Fruit fly (Drosophila melanogaster) whole organism, prepupa: Measurements from ENCODE around the gene Syt1.

Experiments
- CG31627 ChIP-seq: fragments of 200-800 bp; sonication (Bioruptor generic); optimal IDR thresholded peaks from 3 replicates; lab custom pipeline; 2016; ENCODE audit warnings: missing biosample characterization, missing genetic modification characterization
- CG32006 ChIP-seq: fragments of 200-800 bp; sonication (Bioruptor generic); optimal IDR thresholded peaks from 3 replicates; lab custom pipeline; 2017; ENCODE audit warnings: missing biosample characterization, mild to moderate bottlenecking, missing genetic modification characterization
- CG3919 ChIP-seq: fragments of 200-800 bp; sonication (Bioruptor generic); optimal IDR thresholded peaks from 3 replicates; lab custom pipeline; 2016; ENCODE audit warnings: missing biosample characterization, missing genetic modification characterization
- CG6792 ChIP-seq: fragments of 200-800 bp; sonication (Bioruptor generic); optimal IDR thresholded peaks from 3 replicates; lab custom pipeline; 2016; ENCODE audit warnings: missing biosample characterization, missing genetic modification characterization
- CG7368 ChIP-seq: fragments of 200-800 bp; sonication (Bioruptor generic); optimal IDR thresholded peaks from 3 replicates; lab custom pipeline; 2016; ENCODE audit warnings: missing biosample characterization, missing genetic modification characterization
- CG8119 ChIP-seq: fragments of 200-800 bp; sonication (Bioruptor generic); IDR thresholded peaks from 3 replicates; pipeline ENCODE4 v1.3.6; 2022; ENCODE audit warnings: missing biosample characterization, missing genetic modification characterization
- Gug ChIP-seq: fragments of 200-800 bp; sonication (Bioruptor generic); IDR thresholded peaks from 2 replicates; pipeline ENCODE4 v1.3.6; 2022; ENCODE audit warnings: missing biosample characterization, missing genetic modification characterization
- Hr39 ChIP-seq: fragments of 200-800 bp; sonication (Bioruptor generic); optimal IDR thresholded peaks from 2 replicates; lab custom pipeline; 2016; ENCODE audit warnings: missing biosample characterization, missing genetic modification characterization
- Sox15 ChIP-seq: fragments of 200-800 bp; sonication (Bioruptor generic); optimal IDR thresholded peaks from 3 replicates; lab custom pipeline; 2016; ENCODE audit warnings: missing biosample characterization, missing genetic modification characterization
- cyc ChIP-seq: fragments of 200-800 bp; sonication (Bioruptor generic); optimal IDR thresholded peaks from 3 replicates; lab custom pipeline; 2016; ENCODE audit warnings: missing biosample characterization, missing genetic modification characterization

- TF ChIP-seq CG3919 (GFP tag; lab: Kevin White, UChicago) (peak; percentile 31), Sox15 (no peak), CG31627 (GFP tag; lab: Kevin White, UChicago) (no peak), Hr39 (GFP tag; lab: Kevin White, UChicago) (no peak), CG32006 (GFP tag; lab: Kevin White, UChicago) (peak; percentile 45), CG7368 (GFP tag; lab: Kevin White, UChicago) (peak; percentile 52), CG8119 (GFP tag; lab: Robert Waterston, UW) (no peak), cyc (GFP tag; lab: Kevin White, UChicago) (no peak), Gug (GFP tag; lab: Robert Waterston, UW) (no peak), CG6792 (GFP tag; lab: Kevin White, UChicago) (no peak)
Observed at dm6 chr2L:2749144-2749766, 50.5 kb downstream of the Syt1 start.
